Worm (Caenorhabditis elegans) whole organism, L1 larva: ENCODE results near the gene K12H6.10.
A peak's percentile ranks its signal among the peaks of the same experiment; 100 is the strongest.

Experiments
- C04F5.9 ChIP-seq: sonication (generic microtip); optimal IDR thresholded peaks from 2 replicates; lab custom pipeline; 2016; ENCODE audit warnings: missing genetic modification characterization, missing compliant biosample characterization
- C34B4.2 ChIP-seq: sonication (generic microtip); optimal IDR thresholded peaks from 2 replicates; lab custom pipeline; 2017; ENCODE audit warnings: mild to moderate bottlenecking, missing genetic modification characterization, missing compliant biosample characterization
- F16B12.6 ChIP-seq: fragments of 150-350 bp; optimal IDR thresholded peaks from 2 replicates; lab custom pipeline; 2014; ENCODE audit warnings: missing biosample characterization, missing genetic modification characterization
- Y116A8C.19 ChIP-seq: sonication (generic microtip); optimal IDR thresholded peaks from 2 replicates; lab custom pipeline; 2016; ENCODE audit warnings: missing compliant biosample characterization, missing genetic modification characterization, borderline replicate concordance
- aha-1 ChIP-seq: fragments of 150-350 bp; optimal IDR thresholded peaks from 2 replicates; lab custom pipeline; 2014; ENCODE audit warnings: missing biosample characterization, missing genetic modification characterization
- alr-1 ChIP-seq: fragments of 200-800 bp; sonication (Bioruptor generic); optimal IDR thresholded peaks from 2 replicates; lab custom pipeline; 2018; ENCODE audit warnings: borderline replicate concordance, mild to moderate bottlenecking, missing genetic modification characterization, missing compliant biosample characterization
- aly-2 ChIP-seq: fragments of 150-350 bp; optimal IDR thresholded peaks from 2 replicates; lab custom pipeline; 2014; ENCODE audit warnings: missing biosample characterization, missing genetic modification characterization
- ama-1 ChIP-seq: fragments of 150-350 bp; optimal IDR thresholded peaks from 2 replicates; lab custom pipeline; 2014
- blmp-1 ChIP-seq: fragments of 150-350 bp; optimal IDR thresholded peaks from 2 replicates; lab custom pipeline; 2014; ENCODE audit warnings: missing biosample characterization, missing genetic modification characterization
- ceh-82 ChIP-seq, 3 experiments: fragments of 150-350 bp in 1 of 3; sonication (generic microtip) in 2 of 3; optimal IDR thresholded peaks; 2 replicates each; lab custom pipeline; 2014 to 2017; ENCODE audit warnings: missing biosample characterization in 3 of 3, missing genetic modification characterization in 3 of 3
- efl-1 ChIP-seq, 4 experiments: fragments of 150-350 bp; optimal IDR thresholded peaks in 3 of 4; peaks in 1 of 4; 1 replicate in 1 of 4; 2 replicates in 3 of 4; lab custom pipeline; 2014; ENCODE audit warnings: missing biosample characterization in 2 of 4, missing genetic modification characterization in 2 of 4, missing genetic modification reagents in 2 of 4
- efl-3 ChIP-seq: fragments of 200-800 bp; sonication (Bioruptor generic); optimal IDR thresholded peaks from 2 replicates; lab custom pipeline; 2018; ENCODE audit warnings: mild to moderate bottlenecking, missing genetic modification characterization, missing compliant biosample characterization
- egl-27 ChIP-seq, 2 experiments: fragments of 150-350 bp in 1 of 2; sonication (generic microtip); optimal IDR thresholded peaks; 3 replicates each; lab custom pipeline; 2017 to 2018; ENCODE audit warnings: missing biosample characterization in 2 of 2, missing genetic modification characterization in 2 of 2, missing genetic modification reagents in 2 of 2
- elt-2 ChIP-seq: sonication (generic microtip); optimal IDR thresholded peaks from 2 replicates; lab custom pipeline; 2016; ENCODE audit warnings: missing genetic modification characterization, mild to moderate bottlenecking, inconsistent platforms, missing compliant biosample characterization, missing genetic modification reagents
- elt-3 ChIP-seq, 6 experiments: fragments of 150-350 bp in 1 of 6; sonication (generic microtip); optimal IDR thresholded peaks; 2 replicates each; lab custom pipeline; 2017 to 2018; ENCODE audit warnings: missing biosample characterization in 6 of 6, missing genetic modification characterization in 6 of 6, inconsistent platforms in 1 of 6
- ets-5 ChIP-seq: fragments of 200-800 bp; sonication (Bioruptor generic); IDR thresholded peaks from 2 replicates; pipeline ENCODE4 v1.3.6; 2022; ENCODE audit warnings: missing genetic modification characterization, missing compliant biosample characterization
- fkh-4 ChIP-seq: sonication (generic microtip); optimal IDR thresholded peaks from 2 replicates; lab custom pipeline; 2016; ENCODE audit warnings: missing compliant biosample characterization, missing genetic modification characterization, borderline replicate concordance
- fkh-8 ChIP-seq: sonication (generic microtip); optimal IDR thresholded peaks from 2 replicates; lab custom pipeline; 2016; ENCODE audit warnings: mild to moderate bottlenecking, missing genetic modification characterization, missing compliant biosample characterization
- fos-1 ChIP-seq: fragments of 150-350 bp; optimal IDR thresholded peaks from 2 replicates; lab custom pipeline; 2014; ENCODE audit warnings: missing biosample characterization, missing genetic modification characterization
- hlh-4 ChIP-seq: sonication (generic microtip); optimal IDR thresholded peaks from 2 replicates; lab custom pipeline; 2016; ENCODE audit warnings: mild to moderate bottlenecking, missing genetic modification characterization, missing compliant biosample characterization
- hpl-2 ChIP-seq: fragments of 150-350 bp; optimal IDR thresholded peaks from 2 replicates; lab custom pipeline; 2014; ENCODE audit warnings: missing biosample characterization, missing genetic modification reagents, missing genetic modification characterization
- isw-1 ChIP-seq: fragments of 200-800 bp; sonication (Bioruptor generic); IDR thresholded peaks from 2 replicates; pipeline ENCODE4 v1.3.6; 2022; ENCODE audit warnings: missing genetic modification characterization, missing compliant biosample characterization
- lin-13 ChIP-seq: fragments of 150-350 bp; optimal IDR thresholded peaks from 2 replicates; lab custom pipeline; 2014; ENCODE audit warnings: missing biosample characterization, missing genetic modification reagents, missing genetic modification characterization
- lin-14 ChIP-seq: fragments of 200-800 bp; sonication (Bioruptor generic); optimal IDR thresholded peaks from 2 replicates; lab custom pipeline; 2018; ENCODE audit warnings: mild to moderate bottlenecking, missing genetic modification characterization, moderate library complexity, missing compliant biosample characterization
- lin-15B ChIP-seq: fragments of 150-350 bp; sonication (generic microtip); optimal IDR thresholded peaks from 3 replicates; lab custom pipeline; 2014; ENCODE audit warnings: missing biosample characterization, missing genetic modification characterization
- lin-39 ChIP-seq: fragments of 150-350 bp; optimal IDR thresholded peaks from 2 replicates; lab custom pipeline; 2014; ENCODE audit warnings: missing biosample characterization, missing genetic modification reagents, missing genetic modification characterization
- lsy-2 ChIP-seq, 2 experiments: fragments of 150-350 bp; optimal IDR thresholded peaks; 2 replicates each; lab custom pipeline; 2014; ENCODE audit warnings: missing biosample characterization in 2 of 2, missing genetic modification characterization in 2 of 2
- mdl-1 ChIP-seq, 2 experiments: fragments of 150-350 bp; optimal IDR thresholded peaks; 2 replicates each; lab custom pipeline; 2014 to 2017; ENCODE audit warnings: missing biosample characterization in 2 of 2, missing genetic modification characterization in 2 of 2, inconsistent platforms in 1 of 2
- mef-2 ChIP-seq: fragments of 150-350 bp; optimal IDR thresholded peaks from 2 replicates; lab custom pipeline; 2014; ENCODE audit warnings: missing biosample characterization, missing genetic modification characterization
- mep-1 ChIP-seq: fragments of 150-350 bp; optimal IDR thresholded peaks from 2 replicates; lab custom pipeline; 2014; ENCODE audit warnings: missing biosample characterization, missing genetic modification characterization
- nhr-11 ChIP-seq: fragments of 150-350 bp; optimal IDR thresholded peaks from 2 replicates; lab custom pipeline; 2014; ENCODE audit warnings: missing biosample characterization, missing genetic modification characterization
- nhr-12 ChIP-seq: sonication (generic microtip); optimal IDR thresholded peaks from 2 replicates; lab custom pipeline; 2017; ENCODE audit warnings: missing biosample characterization, missing genetic modification characterization
- nhr-20 ChIP-seq: sonication (generic microtip); optimal IDR thresholded peaks from 2 replicates; lab custom pipeline; 2016; ENCODE audit warnings: mild to moderate bottlenecking, missing genetic modification characterization, missing compliant biosample characterization
- nhr-237 ChIP-seq: fragments of 150-350 bp; optimal IDR thresholded peaks from 2 replicates; lab custom pipeline; 2014; ENCODE audit warnings: missing biosample characterization, missing genetic modification characterization
- nhr-28 ChIP-seq: fragments of 150-350 bp; optimal IDR thresholded peaks from 2 replicates; lab custom pipeline; 2014; ENCODE audit warnings: missing biosample characterization, missing genetic modification characterization
- nhr-77 ChIP-seq: fragments of 150-350 bp; optimal IDR thresholded peaks from 2 replicates; lab custom pipeline; 2014; ENCODE audit warnings: missing biosample characterization, missing genetic modification characterization
- nhr-84 ChIP-seq: sonication (generic microtip); optimal IDR thresholded peaks from 2 replicates; lab custom pipeline; 2017; ENCODE audit warnings: missing biosample characterization, missing genetic modification characterization
- nhr-90 ChIP-seq: sonication (generic microtip); optimal IDR thresholded peaks from 2 replicates; lab custom pipeline; 2016; ENCODE audit warnings: mild to moderate bottlenecking, missing genetic modification characterization, missing compliant biosample characterization; ENCODE audit not compliant: poor library complexity
- pax-3 ChIP-seq: fragments of 200-800 bp; sonication (Bioruptor generic); optimal IDR thresholded peaks from 2 replicates; lab custom pipeline; 2018; ENCODE audit warnings: mild to moderate bottlenecking, missing genetic modification characterization, moderate library complexity, missing compliant biosample characterization
- snpc-4 ChIP-seq: fragments of 150-350 bp; optimal IDR thresholded peaks from 2 replicates; lab custom pipeline; 2014; ENCODE audit warnings: missing biosample characterization, missing genetic modification characterization
- snu-23 ChIP-seq: sonication (generic microtip); optimal IDR thresholded peaks from 2 replicates; lab custom pipeline; 2016; ENCODE audit warnings: missing genetic modification characterization, missing compliant biosample characterization
- sox-4 ChIP-seq: sonication (generic microtip); optimal IDR thresholded peaks from 2 replicates; lab custom pipeline; 2016; ENCODE audit warnings: missing genetic modification characterization, missing compliant biosample characterization
- tbx-2 ChIP-seq: sonication (generic microtip); optimal IDR thresholded peaks from 2 replicates; lab custom pipeline; 2016; ENCODE audit warnings: missing genetic modification characterization, missing compliant biosample characterization
- tlp-1 ChIP-seq: fragments of 150-350 bp; optimal IDR thresholded peaks from 2 replicates; lab custom pipeline; 2014; ENCODE audit warnings: missing biosample characterization, missing genetic modification characterization
- unc-130 ChIP-seq: fragments of 150-350 bp; optimal IDR thresholded peaks from 2 replicates; lab custom pipeline; 2017; ENCODE audit warnings: missing biosample characterization, missing genetic modification characterization, inconsistent platforms
- unc-30 ChIP-seq: sonication (generic microtip); optimal IDR thresholded peaks from 2 replicates; lab custom pipeline; 2017; ENCODE audit warnings: missing biosample characterization, missing genetic modification characterization
- unc-62 ChIP-seq: fragments of 150-350 bp; optimal IDR thresholded peaks from 2 replicates; lab custom pipeline; 2014; ENCODE audit warnings: missing biosample characterization, missing genetic modification reagents, missing genetic modification characterization
- unc-86 ChIP-seq: sonication (generic microtip); optimal IDR thresholded peaks from 2 replicates; lab custom pipeline; 2016; ENCODE audit warnings: missing genetic modification characterization, missing compliant biosample characterization
- vab-15 ChIP-seq: sonication (generic microtip); optimal IDR thresholded peaks from 2 replicates; lab custom pipeline; 2017; ENCODE audit warnings: missing genotype, mild to moderate bottlenecking, missing genetic modification characterization, missing compliant biosample characterization
- xbp-1 ChIP-seq: sonication (generic microtip); optimal IDR thresholded peaks from 2 replicates; lab custom pipeline; 2016; ENCODE audit warnings: missing genetic modification characterization, missing compliant biosample characterization
- zip-4 ChIP-seq: fragments of 200-800 bp; sonication (Bioruptor generic); optimal IDR thresholded peaks from 2 replicates; lab custom pipeline; 2018; ENCODE audit warnings: mild to moderate bottlenecking, missing genetic modification characterization, moderate library complexity, missing compliant biosample characterization
- ztf-4 ChIP-seq: fragments of 150-350 bp; optimal IDR thresholded peaks from 2 replicates; lab custom pipeline; 2014; ENCODE audit warnings: missing biosample characterization, missing genetic modification characterization

The K12H6.10 gene

DNA sequence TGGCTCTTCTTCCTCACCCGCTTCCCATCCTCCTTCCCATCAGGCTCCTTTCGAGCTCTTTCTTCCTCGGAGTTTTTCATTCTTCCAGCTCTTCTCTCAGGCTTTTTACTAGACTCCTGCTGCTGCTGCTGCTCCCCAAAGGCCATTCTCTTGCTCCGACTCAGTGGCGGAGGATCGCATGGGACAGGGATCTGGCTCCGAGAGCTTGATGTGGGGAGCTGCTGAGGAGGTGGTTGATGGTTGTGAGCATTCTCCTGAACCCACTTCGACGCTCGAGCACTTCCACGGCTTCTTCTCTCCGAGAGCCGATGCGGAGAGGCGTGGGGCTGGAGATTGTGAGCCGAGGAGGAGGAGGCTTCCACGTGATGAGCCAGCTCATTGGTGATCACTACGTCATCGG lies 36.9 kb upstream of the K12H6.10 start:
- TF ChIP-seq efl-1 (optimal IDR thresholded peaks at IDR 0.05; lab: Kevin White, UChicago) (no peak), efl-1 (GFP tag; optimal IDR thresholded peaks at IDR 0.05 in 1 of 2; lab: Kevin White, UChicago) (peak in 1 of 2 experiments; percentile 49), elt-2 (tag; lab: Kevin White, UChicago) (no peak), nhr-90 (no peak), unc-130 (tag; lab: Kevin White, UChicago) (no peak), unc-30 (no peak), lin-14 (GFP tag; lab: Kevin White, UChicago) (no peak)

DNA sequence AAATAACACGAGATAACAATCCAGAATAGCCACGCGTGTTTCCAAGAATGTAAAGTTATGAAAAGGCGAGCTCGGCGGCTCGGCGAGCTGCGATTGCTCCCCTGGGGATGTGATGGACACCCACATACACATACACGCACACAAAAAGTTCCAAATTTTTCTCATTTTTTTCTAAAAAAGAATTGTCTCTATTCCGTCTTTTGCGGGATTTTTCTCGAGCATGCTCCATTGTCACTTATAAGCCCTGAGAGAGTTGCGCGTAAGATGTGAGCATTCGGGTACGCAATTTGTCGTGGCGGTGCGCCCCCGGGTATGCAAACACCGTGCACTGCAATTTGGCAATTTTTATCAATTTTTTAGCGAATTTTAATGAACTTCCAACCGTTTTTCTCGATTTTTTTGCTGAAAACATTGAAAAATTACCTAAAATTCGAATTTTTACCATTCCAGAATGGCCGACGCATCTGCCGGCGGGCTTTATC lies 35.6 kb upstream of the K12H6.10 start, which contains the start of the genes F08D12.12 and srpa-72:
F08D12.12 (minus strand) TSS at position 51 of the 482 bp plus-strand sequence.
srpa-72 (plus strand) TSS at position 451 of the 482 bp plus-strand sequence.
- TF ChIP-seq snu-23: peak; percentile 48
- TF ChIP-seq mef-2 (tag; lab: Kevin White, UChicago): no peak
- TF ChIP-seq lin-39 (tag; lab: Kevin White, UChicago): no peak
- TF ChIP-seq hpl-2 (GFP tag; lab: Kevin White, UChicago): no peak
- TF ChIP-seq elt-3 (tag; optimal IDR thresholded peaks at IDR 0.05; lab: Kevin White, UChicago): no peak
- TF ChIP-seq pax-3: no peak
- no peak for TF ChIP-seq hlh-4 (tag; lab: Kevin White, UChicago)
- peak in 2 of 3 experiments; percentile 27 to 41 for TF ChIP-seq ceh-82 (tag; optimal IDR thresholded peaks at IDR 0.05; lab: Kevin White, UChicago)
- peak; percentile 91 for TF ChIP-seq F16B12.6 (tag; lab: Kevin White, UChicago)
- no peak for TF ChIP-seq fkh-8 (tag; lab: Kevin White, UChicago)
- no peak for TF ChIP-seq efl-3 (GFP tag; lab: Kevin White, UChicago)
- peak; percentile 18; the same call in 1 of the 2 replicates for TF ChIP-seq isw-1
- TF ChIP-seq alr-1: no peak
- no peak for TF ChIP-seq fkh-4 (tag; lab: Kevin White, UChicago)
- TF ChIP-seq ama-1 (lab: Kevin White, UChicago): no peak
- TF ChIP-seq egl-27 (tag; optimal IDR thresholded peaks at IDR 0.05; lab: Kevin White, UChicago): no peak
- peak; percentile 36 to 63 for TF ChIP-seq lsy-2 (tag; optimal IDR thresholded peaks at IDR 0.05; lab: Kevin White, UChicago)
- TF ChIP-seq nhr-84 (tag; lab: Kevin White, UChicago): no peak
- TF ChIP-seq nhr-28 (tag; lab: Kevin White, UChicago): no peak
- TF ChIP-seq mep-1: no peak
- TF ChIP-seq unc-86: no peak
- TF ChIP-seq tlp-1 (tag; lab: Kevin White, UChicago): no peak
- no peak for TF ChIP-seq ets-5 (GFP tag; lab: Robert Waterston, UW)
- TF ChIP-seq unc-62 (GFP tag; lab: Kevin White, UChicago): no peak
- no peak for TF ChIP-seq nhr-11
- TF ChIP-seq xbp-1: peak; percentile 27
- peak; percentile 27 for TF ChIP-seq lin-13 (GFP tag; lab: Kevin White, UChicago)
- TF ChIP-seq mdl-1 (tag; optimal IDR thresholded peaks at IDR 0.05; lab: Kevin White, UChicago): peak in 1 of 2 experiments; percentile 18
- no peak for TF ChIP-seq aha-1 (tag; lab: Kevin White, UChicago)
- no peak for TF ChIP-seq zip-4 (GFP tag; lab: Kevin White, UChicago)
- no peak for TF ChIP-seq nhr-77
- no peak for TF ChIP-seq nhr-12 (tag; lab: Kevin White, UChicago)
- TF ChIP-seq nhr-237: no peak
- peak; percentile 56 to 60 for TF ChIP-seq efl-1 (optimal IDR thresholded peaks at IDR 0.05; lab: Kevin White, UChicago)
- peak; percentile 53 to 95 for TF ChIP-seq efl-1 (GFP tag; optimal IDR thresholded peaks at IDR 0.05 in 1 of 2; lab: Kevin White, UChicago)
- no peak for TF ChIP-seq C34B4.2 (tag; lab: Kevin White, UChicago)
- TF ChIP-seq nhr-20 (tag; lab: Kevin White, UChicago): no peak
- TF ChIP-seq aly-2: no peak
- TF ChIP-seq snpc-4 (tag; lab: Kevin White, UChicago): no peak
- no peak for TF ChIP-seq fos-1 (tag; lab: Kevin White, UChicago)
- TF ChIP-seq lin-15B (tag; lab: Kevin White, UChicago): peak; percentile 15
- TF ChIP-seq vab-15 (tag; lab: Kevin White, UChicago): peak; percentile 26
- no peak for TF ChIP-seq tbx-2 (tag; lab: Kevin White, UChicago)
- TF ChIP-seq C04F5.9 (tag; lab: Kevin White, UChicago): no peak
- no peak for TF ChIP-seq ztf-4 (tag; lab: Kevin White, UChicago)
- no peak for TF ChIP-seq sox-4 (tag; lab: Kevin White, UChicago)
- no peak for TF ChIP-seq Y116A8C.19 (tag; lab: Kevin White, UChicago)
- no peak for TF ChIP-seq blmp-1 (tag; lab: Kevin White, UChicago)
